Worm (Caenorhabditis elegans) whole organism, L1 larva: ENCODE data around the gene clp-6.

ENCODE experiments used
- C16A3.4 ChIP-seq: fragments of 150-350 bp; optimal IDR thresholded peaks from 2 replicates; lab custom pipeline; 2014; ENCODE audit warnings: missing biosample characterization, missing genetic modification characterization
- F16B12.6 ChIP-seq: fragments of 150-350 bp; optimal IDR thresholded peaks from 2 replicates; lab custom pipeline; 2014; ENCODE audit warnings: missing biosample characterization, missing genetic modification characterization
- alr-1 ChIP-seq: fragments of 200-800 bp; sonication (Bioruptor generic); optimal IDR thresholded peaks from 2 replicates; lab custom pipeline; 2018; ENCODE audit warnings: borderline replicate concordance, mild to moderate bottlenecking, missing genetic modification characterization, missing compliant biosample characterization
- aly-2 ChIP-seq: fragments of 150-350 bp; optimal IDR thresholded peaks from 2 replicates; lab custom pipeline; 2014; ENCODE audit warnings: missing biosample characterization, missing genetic modification characterization
- ama-1 ChIP-seq: fragments of 150-350 bp; optimal IDR thresholded peaks from 2 replicates; lab custom pipeline; 2014
- blmp-1 ChIP-seq: fragments of 150-350 bp; optimal IDR thresholded peaks from 2 replicates; lab custom pipeline; 2014; ENCODE audit warnings: missing biosample characterization, missing genetic modification characterization
- ceh-63 ChIP-seq: fragments of 200-800 bp; sonication (Bioruptor generic); optimal IDR thresholded peaks from 2 replicates; lab custom pipeline; 2018; ENCODE audit warnings: mild to moderate bottlenecking, missing genetic modification characterization, missing compliant biosample characterization
- ceh-8 ChIP-seq: fragments of 200-800 bp; sonication (Bioruptor generic); optimal IDR thresholded peaks from 2 replicates; lab custom pipeline; 2018; ENCODE audit warnings: mild to moderate bottlenecking, missing genetic modification characterization, moderate library complexity, missing compliant biosample characterization
- ceh-90 ChIP-seq: sonication (generic microtip); optimal IDR thresholded peaks from 2 replicates; lab custom pipeline; 2016; ENCODE audit warnings: missing genetic modification characterization, missing compliant biosample characterization
- dsc-1 ChIP-seq: sonication (generic microtip); optimal IDR thresholded peaks from 2 replicates; lab custom pipeline; 2016; ENCODE audit warnings: mild to moderate bottlenecking, missing genetic modification characterization, missing compliant biosample characterization
- efl-3 ChIP-seq: fragments of 200-800 bp; sonication (Bioruptor generic); optimal IDR thresholded peaks from 2 replicates; lab custom pipeline; 2018; ENCODE audit warnings: mild to moderate bottlenecking, missing genetic modification characterization, missing compliant biosample characterization
- egl-27 ChIP-seq, 2 experiments: fragments of 150-350 bp in 1 of 2; sonication (generic microtip); optimal IDR thresholded peaks; 3 replicates each; lab custom pipeline; 2017 to 2018; ENCODE audit warnings: missing biosample characterization in 2 of 2, missing genetic modification characterization in 2 of 2, missing genetic modification reagents in 2 of 2
- elt-2 ChIP-seq: sonication (generic microtip); optimal IDR thresholded peaks from 2 replicates; lab custom pipeline; 2016; ENCODE audit warnings: missing genetic modification characterization, mild to moderate bottlenecking, inconsistent platforms, missing compliant biosample characterization, missing genetic modification reagents
- elt-3 ChIP-seq, 6 experiments: fragments of 150-350 bp in 1 of 6; sonication (generic microtip); optimal IDR thresholded peaks; 2 replicates each; lab custom pipeline; 2017 to 2018; ENCODE audit warnings: missing biosample characterization in 6 of 6, missing genetic modification characterization in 6 of 6, inconsistent platforms in 1 of 6
- ets-5 ChIP-seq: fragments of 200-800 bp; sonication (Bioruptor generic); IDR thresholded peaks from 2 replicates; pipeline ENCODE4 v1.3.6; 2022; ENCODE audit warnings: missing genetic modification characterization, missing compliant biosample characterization
- fkh-10 ChIP-seq: sonication (generic microtip); optimal IDR thresholded peaks from 2 replicates; lab custom pipeline; 2017; ENCODE audit warnings: missing biosample characterization, missing genetic modification reagents, missing genetic modification characterization
- fkh-8 ChIP-seq: sonication (generic microtip); optimal IDR thresholded peaks from 2 replicates; lab custom pipeline; 2016; ENCODE audit warnings: mild to moderate bottlenecking, missing genetic modification characterization, missing compliant biosample characterization
- hlh-4 ChIP-seq: sonication (generic microtip); optimal IDR thresholded peaks from 2 replicates; lab custom pipeline; 2016; ENCODE audit warnings: mild to moderate bottlenecking, missing genetic modification characterization, missing compliant biosample characterization
- hpl-2 ChIP-seq: fragments of 150-350 bp; optimal IDR thresholded peaks from 2 replicates; lab custom pipeline; 2014; ENCODE audit warnings: missing biosample characterization, missing genetic modification reagents, missing genetic modification characterization
- jun-1 ChIP-seq: fragments of 150-350 bp; optimal IDR thresholded peaks from 2 replicates; lab custom pipeline; 2014; ENCODE audit warnings: missing biosample characterization, missing genetic modification reagents, missing genetic modification characterization
- lin-13 ChIP-seq: fragments of 150-350 bp; optimal IDR thresholded peaks from 2 replicates; lab custom pipeline; 2014; ENCODE audit warnings: missing biosample characterization, missing genetic modification reagents, missing genetic modification characterization
- lin-14 ChIP-seq: fragments of 200-800 bp; sonication (Bioruptor generic); optimal IDR thresholded peaks from 2 replicates; lab custom pipeline; 2018; ENCODE audit warnings: mild to moderate bottlenecking, missing genetic modification characterization, moderate library complexity, missing compliant biosample characterization
- lin-15B ChIP-seq: fragments of 150-350 bp; sonication (generic microtip); optimal IDR thresholded peaks from 3 replicates; lab custom pipeline; 2014; ENCODE audit warnings: missing biosample characterization, missing genetic modification characterization
- lin-35 ChIP-seq, 2 experiments: fragments of 150-350 bp; optimal IDR thresholded peaks; 2 replicates each; lab custom pipeline; 2014; ENCODE audit warnings: missing biosample characterization in 2 of 2, missing genetic modification characterization in 2 of 2, missing genetic modification reagents in 2 of 2
- lir-3 ChIP-seq: sonication (generic microtip); optimal IDR thresholded peaks from 2 replicates; lab custom pipeline; 2016; ENCODE audit warnings: mild to moderate bottlenecking, missing genetic modification characterization, moderate library complexity, missing compliant biosample characterization; ENCODE audit not compliant: poor library complexity
- lsy-2 ChIP-seq, 2 experiments: fragments of 150-350 bp; optimal IDR thresholded peaks; 2 replicates each; lab custom pipeline; 2014; ENCODE audit warnings: missing biosample characterization in 2 of 2, missing genetic modification characterization in 2 of 2
- mdl-1 ChIP-seq, 2 experiments: fragments of 150-350 bp; optimal IDR thresholded peaks; 2 replicates each; lab custom pipeline; 2014 to 2017; ENCODE audit warnings: missing biosample characterization in 2 of 2, missing genetic modification characterization in 2 of 2, inconsistent platforms in 1 of 2
- mef-2 ChIP-seq: fragments of 150-350 bp; optimal IDR thresholded peaks from 2 replicates; lab custom pipeline; 2014; ENCODE audit warnings: missing biosample characterization, missing genetic modification characterization
- mep-1 ChIP-seq: fragments of 150-350 bp; optimal IDR thresholded peaks from 2 replicates; lab custom pipeline; 2014; ENCODE audit warnings: missing biosample characterization, missing genetic modification characterization
- nhr-12 ChIP-seq: sonication (generic microtip); optimal IDR thresholded peaks from 2 replicates; lab custom pipeline; 2017; ENCODE audit warnings: missing biosample characterization, missing genetic modification characterization
- nhr-20 ChIP-seq: sonication (generic microtip); optimal IDR thresholded peaks from 2 replicates; lab custom pipeline; 2016; ENCODE audit warnings: mild to moderate bottlenecking, missing genetic modification characterization, missing compliant biosample characterization
- nhr-237 ChIP-seq: fragments of 150-350 bp; optimal IDR thresholded peaks from 2 replicates; lab custom pipeline; 2014; ENCODE audit warnings: missing biosample characterization, missing genetic modification characterization
- nhr-28 ChIP-seq: fragments of 150-350 bp; optimal IDR thresholded peaks from 2 replicates; lab custom pipeline; 2014; ENCODE audit warnings: missing biosample characterization, missing genetic modification characterization
- nhr-47 ChIP-seq: sonication (generic microtip); optimal IDR thresholded peaks from 2 replicates; lab custom pipeline; 2016; ENCODE audit warnings: mild to moderate bottlenecking, missing genetic modification characterization, moderate library complexity, missing compliant biosample characterization
- nhr-76 ChIP-seq: sonication (generic microtip); optimal IDR thresholded peaks from 2 replicates; lab custom pipeline; 2017; ENCODE audit warnings: missing biosample characterization, missing genetic modification characterization
- nhr-84 ChIP-seq: sonication (generic microtip); optimal IDR thresholded peaks from 2 replicates; lab custom pipeline; 2017; ENCODE audit warnings: missing biosample characterization, missing genetic modification characterization
- nhr-90 ChIP-seq: sonication (generic microtip); optimal IDR thresholded peaks from 2 replicates; lab custom pipeline; 2016; ENCODE audit warnings: mild to moderate bottlenecking, missing genetic modification characterization, missing compliant biosample characterization; ENCODE audit not compliant: poor library complexity
- pag-3 ChIP-seq: sonication (generic microtip); optimal IDR thresholded peaks from 2 replicates; lab custom pipeline; 2017; ENCODE audit warnings: missing genetic modification characterization, mild to moderate bottlenecking, missing compliant biosample characterization, antibody characterized with exemption, borderline replicate concordance; ENCODE audit not compliant: insufficient read depth
- pax-3 ChIP-seq: fragments of 200-800 bp; sonication (Bioruptor generic); optimal IDR thresholded peaks from 2 replicates; lab custom pipeline; 2018; ENCODE audit warnings: mild to moderate bottlenecking, missing genetic modification characterization, moderate library complexity, missing compliant biosample characterization
- pqm-1 ChIP-seq: sonication (generic microtip); optimal IDR thresholded peaks from 3 replicates; lab custom pipeline; 2017; ENCODE audit warnings: missing biosample characterization, missing genetic modification characterization
- rnt-1 ChIP-seq: sonication (generic microtip); optimal IDR thresholded peaks from 2 replicates; lab custom pipeline; 2016; ENCODE audit warnings: mild to moderate bottlenecking, missing genetic modification characterization, moderate library complexity, missing compliant biosample characterization
- snpc-4 ChIP-seq: fragments of 150-350 bp; optimal IDR thresholded peaks from 2 replicates; lab custom pipeline; 2014; ENCODE audit warnings: missing biosample characterization, missing genetic modification characterization
- sox-4 ChIP-seq: sonication (generic microtip); optimal IDR thresholded peaks from 2 replicates; lab custom pipeline; 2016; ENCODE audit warnings: missing genetic modification characterization, missing compliant biosample characterization
- sptf-1 ChIP-seq: fragments of 150-350 bp; optimal IDR thresholded peaks from 2 replicates; lab custom pipeline; 2014; ENCODE audit warnings: missing biosample characterization, missing genetic modification characterization
- sup-37 ChIP-seq: fragments of 200-800 bp; sonication (Bioruptor generic); optimal IDR thresholded peaks from 2 replicates; lab custom pipeline; 2018; ENCODE audit warnings: mild to moderate bottlenecking, missing genetic modification characterization, missing compliant biosample characterization
- swsn-7 ChIP-seq: sonication (generic microtip); optimal IDR thresholded peaks from 2 replicates; lab custom pipeline; 2016; ENCODE audit warnings: missing genetic modification characterization, missing compliant biosample characterization
- tbx-2 ChIP-seq: sonication (generic microtip); optimal IDR thresholded peaks from 2 replicates; lab custom pipeline; 2016; ENCODE audit warnings: missing genetic modification characterization, missing compliant biosample characterization
- tlp-1 ChIP-seq: fragments of 150-350 bp; optimal IDR thresholded peaks from 2 replicates; lab custom pipeline; 2014; ENCODE audit warnings: missing biosample characterization, missing genetic modification characterization
- xbp-1 ChIP-seq: sonication (generic microtip); optimal IDR thresholded peaks from 2 replicates; lab custom pipeline; 2016; ENCODE audit warnings: missing genetic modification characterization, missing compliant biosample characterization
- ztf-11 ChIP-seq, 2 experiments: sonication (generic microtip); optimal IDR thresholded peaks; 2 replicates each; lab custom pipeline; 2016 to 2017; ENCODE audit warnings: missing genetic modification characterization in 2 of 2, missing biosample characterization in 1 of 2, missing compliant biosample characterization in 1 of 2
- ztf-4 ChIP-seq: fragments of 150-350 bp; optimal IDR thresholded peaks from 2 replicates; lab custom pipeline; 2014; ENCODE audit warnings: missing biosample characterization, missing genetic modification characterization

Gene clp-6

ce11 chrIV:1419795-1420509, 14.9 kb downstream of the clp-6 start, which contains the start of gene Y77E11A.7 (continued):
- peak; percentile 95 for TF ChIP-seq C16A3.4 (tag; lab: Kevin White, UChicago)
- peak; percentile 40 for TF ChIP-seq sox-4 (tag; lab: Kevin White, UChicago)
- peak; percentile 12 for TF ChIP-seq elt-2 (tag; lab: Kevin White, UChicago)
- TF ChIP-seq efl-3 (GFP tag; lab: Kevin White, UChicago), result no peak
- TF ChIP-seq lin-35 (GFP tag; optimal IDR thresholded peaks at IDR 0.05; lab: Kevin White, UChicago), result peak; percentile 92 to 94
- TF ChIP-seq lin-13, result peak; percentile 97
- peak; percentile 73 for TF ChIP-seq jun-1
- no peak for TF ChIP-seq ceh-63 (GFP tag; lab: Kevin White, UChicago)
- TF ChIP-seq nhr-237 (tag; lab: Kevin White, UChicago), result peak; percentile 89
- peak; percentile 41 for TF ChIP-seq aly-2
- no peak for TF ChIP-seq ztf-4 (tag; lab: Kevin White, UChicago)
- TF ChIP-seq pqm-1 (tag; lab: Kevin White, UChicago), result no peak
- TF ChIP-seq nhr-20 (tag; lab: Kevin White, UChicago), result peak; percentile 86
- peak; percentile 19 for TF ChIP-seq mef-2
- no peak for TF ChIP-seq nhr-28 (tag; lab: Kevin White, UChicago)
- peak; percentile 79 for TF ChIP-seq swsn-7 (tag; lab: Kevin White, UChicago)
- TF ChIP-seq xbp-1, result peak; percentile 84
- TF ChIP-seq ama-1 (lab: Kevin White, UChicago), result no peak
- TF ChIP-seq nhr-84 (tag; lab: Kevin White, UChicago), result no peak
- peak; percentile 98 for TF ChIP-seq lin-14 (GFP tag; lab: Kevin White, UChicago)
- TF ChIP-seq lsy-2 (tag; optimal IDR thresholded peaks at IDR 0.05; lab: Kevin White, UChicago), result peak; percentile 88 to 95
- no peak for TF ChIP-seq alr-1 (tag; lab: Kevin White, UChicago)
- peak; percentile 31 for TF ChIP-seq blmp-1 (tag; lab: Kevin White, UChicago)
- peak; percentile 75 for TF ChIP-seq pax-3 (tag; lab: Kevin White, UChicago)
- TF ChIP-seq hlh-4, result no peak
- TF ChIP-seq nhr-47 (tag; lab: Kevin White, UChicago), result peak; percentile 91
- peak; percentile 89 for TF ChIP-seq tbx-2 (tag; lab: Kevin White, UChicago)
- no peak for TF ChIP-seq nhr-12 (tag; lab: Kevin White, UChicago)
- TF ChIP-seq F16B12.6 (tag; lab: Kevin White, UChicago), result peak; percentile 56
- no peak for TF ChIP-seq ceh-8 (GFP tag; lab: Kevin White, UChicago)
- peak in 5 of 6 experiments; percentile 46 to 84 (median 71) for TF ChIP-seq elt-3 (tag; optimal IDR thresholded peaks at IDR 0.05; lab: Kevin White, UChicago)
- TF ChIP-seq dsc-1 (tag; lab: Kevin White, UChicago), result peak; percentile 68
- peak; percentile 57 to 68 for TF ChIP-seq egl-27 (tag; optimal IDR thresholded peaks at IDR 0.05; lab: Kevin White, UChicago)
- peak; percentile 92 for TF ChIP-seq fkh-10
- TF ChIP-seq sptf-1, result no peak
- peak; percentile 32 for TF ChIP-seq ceh-90 (tag; lab: Kevin White, UChicago)
- peak; percentile 99 for TF ChIP-seq lin-15B (tag; lab: Kevin White, UChicago)
- no peak for TF ChIP-seq sup-37 (GFP tag; lab: Kevin White, UChicago)
- TF ChIP-seq tlp-1 (tag; lab: Kevin White, UChicago), result no peak
- TF ChIP-seq snpc-4 (tag; lab: Kevin White, UChicago), result peak; percentile 83
- no peak for TF ChIP-seq pag-3 (tag; lab: Kevin White, UChicago)
- peak; percentile 97 for TF ChIP-seq fkh-8 (tag; lab: Kevin White, UChicago)
- peak in 1 of 2 experiments; percentile 58 for TF ChIP-seq ztf-11 (tag; optimal IDR thresholded peaks at IDR 0.05; lab: Kevin White, UChicago)
- TF ChIP-seq ets-5 (GFP tag; lab: Robert Waterston, UW), result no peak
- peak; percentile 81 for TF ChIP-seq nhr-90 (tag; lab: Kevin White, UChicago)
- TF ChIP-seq mdl-1 (tag; optimal IDR thresholded peaks at IDR 0.05; lab: Kevin White, UChicago), result peak in 1 of 2 experiments; percentile 87
- TF ChIP-seq hpl-2 (GFP tag; lab: Kevin White, UChicago), result peak; percentile 1
- TF ChIP-seq rnt-1 (tag; lab: Kevin White, UChicago), result peak; percentile 91
- no peak for TF ChIP-seq lir-3 (tag; lab: Kevin White, UChicago)
- TF ChIP-seq mep-1 (tag; lab: Kevin White, UChicago), result peak; percentile 75
- TF ChIP-seq nhr-76 (tag; lab: Kevin White, UChicago), result no peak
